Worm (Caenorhabditis elegans): ENCODE results near the gene D1046.4.
A peak's percentile ranks its signal among the peaks of the same experiment; 100 is the strongest.

D1046.4 gene

DNA sequence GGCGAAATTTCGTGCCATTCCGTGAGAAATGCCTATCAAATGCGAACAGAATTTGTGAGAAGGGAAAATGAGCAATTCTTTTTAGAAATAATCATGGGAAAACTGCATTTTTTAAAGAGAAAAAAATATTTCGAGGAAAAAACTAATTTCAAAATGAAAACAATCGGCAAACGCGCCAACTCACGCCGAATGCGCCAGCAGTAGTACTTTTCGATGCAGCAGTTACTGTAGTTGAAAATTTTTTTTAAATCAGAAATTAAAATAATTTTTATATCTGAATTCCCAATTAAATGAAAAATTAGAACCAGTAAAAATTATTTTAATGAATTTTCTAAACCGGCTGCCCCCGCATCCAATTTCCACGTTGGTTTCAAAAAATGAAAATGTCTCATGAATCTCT lies 10.3 kb upstream of the D1046.4 start:
- TF ChIP-seq Y53F4B.3 (GFP tag; IDR thresholded peaks at IDR 0.05) = no peak
- TF ChIP-seq xnd-1 (tag; optimal IDR thresholded peaks at IDR 0.05) = peak; percentile 50
- TF ChIP-seq ztf-18 (tag; optimal IDR thresholded peaks at IDR 0.05) = peak; percentile 94
- TF ChIP-seq lin-54 (GFP tag; optimal IDR thresholded peaks at IDR 0.05) = peak; percentile 37
- no peak for TF ChIP-seq ama-1 (optimal IDR thresholded peaks at IDR 0.05)
- TF ChIP-seq ama-1 (GFP tag; optimal IDR thresholded peaks at IDR 0.05) = no peak
- TF ChIP-seq F57A8.1 (GFP tag; optimal IDR thresholded peaks at IDR 0.05) = no peak
- TF ChIP-seq snpc-4 (GFP tag; optimal IDR thresholded peaks at IDR 0.05) = no peak
- TF ChIP-seq snpc-4 (tag; optimal IDR thresholded peaks at IDR 0.05) = peak in 1 of 4 experiments; percentile 41
- TF ChIP-seq bed-2 (GFP tag; IDR thresholded peaks at IDR 0.05) = no peak
- peak; percentile 9 for TF ChIP-seq F23B12.7 (tag; optimal IDR thresholded peaks at IDR 0.05; ENCODE audit: insufficient read depth)
- peak; percentile 4 for TF ChIP-seq tbp1 (GFP tag; optimal IDR thresholded peaks at IDR 0.05)
- 0 out of 2 replicates have a peak, but pooled peaks have one; percentile 7 for TF ChIP-seq pbrm-1 (GFP tag; IDR thresholded peaks at IDR 0.05)
- TF ChIP-seq efl-1 (GFP tag; optimal IDR thresholded peaks at IDR 0.05) = peak; percentile 29
- TF ChIP-seq madf-6 (GFP tag; IDR thresholded peaks at IDR 0.05) = peak; percentile 63
- peak; percentile 36 for TF ChIP-seq F49E8.2 (tag; optimal IDR thresholded peaks at IDR 0.05; ENCODE audit: insufficient read depth)
- TF ChIP-seq B0261.1 (tag; optimal IDR thresholded peaks at IDR 0.05) = no peak
- no peak for TF ChIP-seq B0336.3 (GFP tag; IDR thresholded peaks at IDR 0.05)
- TF ChIP-seq madf-8 (GFP tag; conservative IDR thresholded peaks at IDR 0.05) = peak; percentile 48
- TF ChIP-seq pha-4 (tag; optimal IDR thresholded peaks at IDR 0.05) = no peak
- no peak for TF ChIP-seq madf-3 (GFP tag; IDR thresholded peaks at IDR 0.05)
- TF ChIP-seq F33H1.4 (GFP tag; IDR thresholded peaks at IDR 0.05) = 0 out of 2 replicates have a peak, but pooled peaks have one; percentile 31
- TF ChIP-seq nhr-27 (tag; optimal IDR thresholded peaks at IDR 0.05) = no peak
- TF ChIP-seq D2030.7 (GFP tag; IDR thresholded peaks at IDR 0.05) = peak; percentile 45; the same call in 1 of the 2 replicates
- no peak for TF ChIP-seq rec-8 (tag; optimal IDR thresholded peaks at IDR 0.05)
- TF ChIP-seq ztf-25 (GFP tag; IDR thresholded peaks at IDR 0.05) = no peak
- TF ChIP-seq lsl-1 (GFP tag; optimal IDR thresholded peaks at IDR 0.05) = peak; percentile 87
- no peak for TF ChIP-seq lag-1 (GFP tag; IDR thresholded peaks at IDR 0.05)
- TF ChIP-seq egl-18 (GFP tag; IDR thresholded peaks at IDR 0.05) = no peak
- no peak for TF ChIP-seq hrde-1 (tag; optimal IDR thresholded peaks at IDR 0.05; ENCODE audit: borderline replicate concordance)
- no peak for TF ChIP-seq F55B11.4 (tag; optimal IDR thresholded peaks at IDR 0.05; ENCODE audit: borderline replicate concordance, insufficient read depth)
- 0 out of 2 replicates have a peak, but pooled peaks have one; percentile 48 for TF ChIP-seq dox-1 (GFP tag; IDR thresholded peaks at IDR 0.05)

- TF ChIP-seq hsf-1 (GFP tag; IDR thresholded peaks at IDR 0.05) = no peak
- TF ChIP-seq F49E8.2 (tag; optimal IDR thresholded peaks at IDR 0.05; ENCODE audit: insufficient read depth) = no peak
- TF ChIP-seq nhr-90 (tag; optimal IDR thresholded peaks at IDR 0.05) = no peak
- no peak for TF ChIP-seq ceh-100 (GFP tag; IDR thresholded peaks at IDR 0.05)
- no peak for TF ChIP-seq Y67H2A.10 (GFP tag; conservative IDR thresholded peaks at IDR 0.05)
- no peak for TF ChIP-seq hrde-1 (tag; optimal IDR thresholded peaks at IDR 0.05; ENCODE audit: borderline replicate concordance)
- no peak for TF ChIP-seq F57A8.1 (GFP tag; optimal IDR thresholded peaks at IDR 0.05)
- TF ChIP-seq ztf-6 (GFP tag; IDR thresholded peaks at IDR 0.05) = no peak
- no peak for TF ChIP-seq let-607 (tag; optimal IDR thresholded peaks at IDR 0.05)
- no peak for TF ChIP-seq him-1 (tag; optimal IDR thresholded peaks at IDR 0.05)
- TF ChIP-seq hlh-26 (GFP tag; conservative IDR thresholded peaks at IDR 0.05) = no peak
- no peak for TF ChIP-seq cebp-2 (GFP tag; IDR thresholded peaks at IDR 0.05)
- no peak for TF ChIP-seq ama-1 (optimal IDR thresholded peaks at IDR 0.05)
- TF ChIP-seq ama-1 (GFP tag; optimal IDR thresholded peaks at IDR 0.05) = no peak
- no peak for TF ChIP-seq dpl-1 (GFP tag; optimal IDR thresholded peaks at IDR 0.05)
- TF ChIP-seq madf-3 (GFP tag; IDR thresholded peaks at IDR 0.05) = no peak
Measured at ce11 chrIV:8924126-8924525, 9.5 kb upstream of the D1046.4 start.
